Worm (Caenorhabditis elegans) whole organism, young adult: ENCODE measurements around the gene mes-1.

Experiments used
- B0019.2 ChIP-seq: fragments of 200-800 bp; sonication (Bioruptor generic); conservative IDR thresholded peaks from 2 replicates; pipeline ENCODE4 v1.3.6; 2022; ENCODE audit warnings: missing genetic modification reagents, missing genetic modification characterization, missing compliant biosample characterization
- B0261.1 ChIP-seq: sonication (generic microtip); optimal IDR thresholded peaks from 2 replicates; lab custom pipeline; 2016; ENCODE audit warnings: mild to moderate bottlenecking, missing genetic modification characterization, moderate library complexity, missing compliant biosample characterization
- B0336.3 ChIP-seq: fragments of 200-800 bp; sonication (Bioruptor generic); IDR thresholded peaks from 2 replicates; pipeline ENCODE4 v1.3.6; 2022; ENCODE audit warnings: missing genetic modification characterization, missing compliant biosample characterization
- D2030.7 ChIP-seq: fragments of 200-800 bp; sonication (Bioruptor generic); IDR thresholded peaks from 2 replicates; pipeline ENCODE4 v1.3.6; 2022; ENCODE audit warnings: missing genetic modification reagents, missing genetic modification characterization, missing compliant biosample characterization
- F10E7.11 ChIP-seq: sonication (generic microtip); optimal IDR thresholded peaks from 2 replicates; lab custom pipeline; 2017; ENCODE audit warnings: mild to moderate bottlenecking, missing genetic modification characterization, moderate library complexity, missing compliant biosample characterization
- F57A8.1 ChIP-seq: fragments of 200-800 bp; sonication (Bioruptor generic); optimal IDR thresholded peaks from 2 replicates; lab custom pipeline; 2018; ENCODE audit warnings: mild to moderate bottlenecking, missing genetic modification characterization, moderate library complexity, missing compliant biosample characterization
- F57C9.4 ChIP-seq: sonication (generic microtip); optimal IDR thresholded peaks from 2 replicates; lab custom pipeline; 2017; ENCODE audit warnings: mild to moderate bottlenecking, missing genetic modification characterization, missing compliant biosample characterization
- K11D2.4 ChIP-seq: fragments of 200-800 bp; sonication (Bioruptor generic); IDR thresholded peaks from 2 replicates; pipeline ENCODE4 v1.3.6; 2022; ENCODE audit warnings: missing genetic modification reagents, missing genetic modification characterization, missing compliant biosample characterization
- Y53F4B.3 ChIP-seq: fragments of 200-800 bp; sonication (Bioruptor generic); IDR thresholded peaks from 2 replicates; pipeline ENCODE4 v1.3.6; 2022; ENCODE audit warnings: missing genetic modification reagents, missing genetic modification characterization, missing compliant biosample characterization
- Y56A3A.18 ChIP-seq: fragments of 200-800 bp; sonication (Bioruptor generic); IDR thresholded peaks from 2 replicates; pipeline ENCODE4 v1.3.6; 2022; ENCODE audit warnings: missing genetic modification reagents, missing genetic modification characterization, missing compliant biosample characterization
- Y67H2A.10 ChIP-seq: fragments of 200-800 bp; sonication (Bioruptor generic); conservative IDR thresholded peaks from 2 replicates; pipeline ENCODE4 v1.3.6; 2022; ENCODE audit warnings: missing genetic modification reagents, missing genetic modification characterization, missing compliant biosample characterization
- Y79H2A.3 ChIP-seq: fragments of 200-800 bp; sonication (Bioruptor generic); conservative IDR thresholded peaks from 2 replicates; pipeline ENCODE4 v1.3.6; 2022; ENCODE audit warnings: missing genetic modification reagents, missing genetic modification characterization, missing compliant biosample characterization
- Y95B8A.8 ChIP-seq: fragments of 200-800 bp; sonication (Bioruptor generic); IDR thresholded peaks from 2 replicates; pipeline ENCODE4 v1.3.6; 2022; ENCODE audit warnings: missing genetic modification reagents, missing genetic modification characterization, missing compliant biosample characterization
- aptf-2 ChIP-seq: fragments of 200-800 bp; sonication (Bioruptor generic); conservative IDR thresholded peaks from 2 replicates; pipeline ENCODE4 v1.3.6; 2022; ENCODE audit warnings: missing genetic modification reagents, missing genetic modification characterization, missing compliant biosample characterization
- attf-5 ChIP-seq: fragments of 200-800 bp; sonication (Bioruptor generic); optimal IDR thresholded peaks from 2 replicates; lab custom pipeline; 2018; ENCODE audit warnings: mild to moderate bottlenecking, missing genetic modification characterization, missing compliant biosample characterization
- bed-1 ChIP-seq: fragments of 200-800 bp; sonication (Bioruptor generic); IDR thresholded peaks from 2 replicates; pipeline ENCODE4 v1.3.6; 2022; ENCODE audit warnings: missing genetic modification reagents, missing genetic modification characterization, missing compliant biosample characterization
- bed-2 ChIP-seq: fragments of 200-800 bp; sonication (Bioruptor generic); IDR thresholded peaks from 2 replicates; pipeline ENCODE4 v1.3.6; 2022; ENCODE audit warnings: missing genetic modification reagents, missing genetic modification characterization, missing compliant biosample characterization
- ceh-100 ChIP-seq: fragments of 200-800 bp; sonication (Bioruptor generic); IDR thresholded peaks from 2 replicates; pipeline ENCODE4 v1.3.6; 2022; ENCODE audit warnings: missing genetic modification reagents, missing genetic modification characterization, missing compliant biosample characterization
- ceh-27 ChIP-seq: fragments of 200-800 bp; sonication (Bioruptor generic); optimal IDR thresholded peaks from 2 replicates; lab custom pipeline; 2018; ENCODE audit warnings: mild to moderate bottlenecking, missing genetic modification characterization, moderate library complexity, missing compliant biosample characterization
- ceh-40 ChIP-seq: fragments of 200-800 bp; sonication (Bioruptor generic); IDR thresholded peaks from 2 replicates; pipeline ENCODE4 v1.3.6; 2022; ENCODE audit warnings: missing genetic modification characterization, missing compliant biosample characterization
- ceh-58 ChIP-seq: fragments of 200-800 bp; sonication (Bioruptor generic); IDR thresholded peaks from 2 replicates; pipeline ENCODE4 v1.3.6; 2022; ENCODE audit warnings: missing genetic modification characterization, missing compliant biosample characterization
- ceh-79 ChIP-seq: sonication (generic microtip); optimal IDR thresholded peaks from 2 replicates; lab custom pipeline; 2017; ENCODE audit warnings: mild to moderate bottlenecking, missing genetic modification characterization, missing compliant biosample characterization
- die-1 ChIP-seq: sonication (generic microtip); optimal IDR thresholded peaks from 2 replicates; lab custom pipeline; 2016; ENCODE audit warnings: missing genotype, mild to moderate bottlenecking, missing genetic modification characterization, missing compliant biosample characterization
- dpl-1 ChIP-seq: fragments of 150-350 bp; optimal IDR thresholded peaks from 2 replicates; lab custom pipeline; 2014; ENCODE audit warnings: missing biosample characterization, missing genetic modification reagents, missing genetic modification characterization
- egl-18 ChIP-seq: fragments of 200-800 bp; sonication (Bioruptor generic); IDR thresholded peaks from 2 replicates; pipeline ENCODE4 v1.3.6; 2022; ENCODE audit warnings: missing genetic modification reagents, missing genetic modification characterization, missing compliant biosample characterization
- gei-17 ChIP-seq: fragments of 200-800 bp; sonication (Bioruptor generic); optimal IDR thresholded peaks from 2 replicates; lab custom pipeline; 2018; ENCODE audit warnings: mild to moderate bottlenecking, missing genetic modification characterization, missing compliant biosample characterization
- lag-1 ChIP-seq: fragments of 200-800 bp; sonication (Bioruptor generic); IDR thresholded peaks from 2 replicates; pipeline ENCODE4 v1.3.6; 2022; ENCODE audit warnings: missing genetic modification reagents, missing genetic modification characterization, missing compliant biosample characterization
- lin-35 ChIP-seq, 3 experiments: fragments of 150-350 bp in 2 of 3; sonication (generic microtip) in 1 of 3; optimal IDR thresholded peaks; 2 replicates each; lab custom pipeline; 2014 to 2018; ENCODE audit warnings: missing biosample characterization in 3 of 3, missing genetic modification characterization in 3 of 3, missing genetic modification reagents in 3 of 3
- lin-40 ChIP-seq: sonication (generic microtip); optimal IDR thresholded peaks from 2 replicates; lab custom pipeline; 2016; ENCODE audit warnings: missing genetic modification characterization, mild to moderate bottlenecking, missing compliant biosample characterization, missing genotype, missing genetic modification reagents
- lir-1 ChIP-seq: fragments of 200-800 bp; sonication (Bioruptor generic); conservative IDR thresholded peaks from 2 replicates; pipeline ENCODE4 v1.3.6; 2022; ENCODE audit warnings: missing genetic modification reagents, missing genetic modification characterization, missing compliant biosample characterization
- mcd-1 ChIP-seq: fragments of 200-800 bp; sonication (Bioruptor generic); IDR thresholded peaks from 2 replicates; pipeline ENCODE4 v1.3.6; 2022; ENCODE audit warnings: missing genetic modification reagents, missing genetic modification characterization, missing compliant biosample characterization
- nfya-2 ChIP-seq: fragments of 200-800 bp; sonication (Bioruptor generic); IDR thresholded peaks from 2 replicates; pipeline ENCODE4 v1.3.6; 2022; ENCODE audit warnings: missing genetic modification reagents, missing genetic modification characterization, missing compliant biosample characterization
- nhr-120 ChIP-seq: fragments of 200-800 bp; sonication (Bioruptor generic); IDR thresholded peaks from 2 replicates; pipeline ENCODE4 v1.3.6; 2022; ENCODE audit warnings: missing genetic modification characterization, missing compliant biosample characterization
- nhr-179 ChIP-seq: sonication (generic microtip); optimal IDR thresholded peaks from 2 replicates; lab custom pipeline; 2016; ENCODE audit warnings: mild to moderate bottlenecking, missing genetic modification characterization, missing compliant biosample characterization
- nhr-80 ChIP-seq: sonication (generic microtip); optimal IDR thresholded peaks from 2 replicates; lab custom pipeline; 2016; ENCODE audit warnings: missing genetic modification characterization, missing compliant biosample characterization
- pha-4 ChIP-seq: fragments of 150-350 bp; sonication (generic microtip); optimal IDR thresholded peaks from 2 replicates; lab custom pipeline; 2014; ENCODE audit warnings: missing biosample characterization, missing genetic modification reagents, missing genetic modification characterization
- rpc-1 ChIP-seq, 2 experiments: fragments of 150-350 bp in 1 of 2; sonication (generic microtip) in 1 of 2; optimal IDR thresholded peaks; 2 replicates each; lab custom pipeline; 2014 to 2018; ENCODE audit warnings: missing biosample characterization in 1 of 2, missing genetic modification characterization in 1 of 2, missing genetic modification reagents in 1 of 2, missing genotype in 1 of 2
- snpc-1.1 ChIP-seq: sonication (generic microtip); optimal IDR thresholded peaks from 2 replicates; lab custom pipeline; 2017; ENCODE audit warnings: missing genetic modification characterization, mild to moderate bottlenecking, missing compliant biosample characterization, antibody characterized with exemption, moderate library complexity, missing genotype, missing genetic modification reagents; ENCODE audit not compliant: insufficient read depth
- snpc-4 ChIP-seq, 5 experiments: fragments of 150-350 bp in 1 of 5; sonication (generic microtip) in 4 of 5; optimal IDR thresholded peaks; 2 replicates each; lab custom pipeline; 2014 to 2018; ENCODE audit warnings: missing genetic modification characterization in 5 of 5, missing biosample characterization in 3 of 5, antibody characterized with exemption in 2 of 5, mild to moderate bottlenecking in 2 of 5, missing compliant biosample characterization in 2 of 5, missing genotype in 2 of 5, moderate library complexity in 2 of 5, missing genetic modification reagents in 1 of 5
- somi-1 ChIP-seq: fragments of 200-800 bp; sonication (Bioruptor generic); optimal IDR thresholded peaks from 2 replicates; lab custom pipeline; 2018; ENCODE audit warnings: mild to moderate bottlenecking, missing genetic modification characterization, missing compliant biosample characterization
- sptf-2 ChIP-seq: fragments of 200-800 bp; sonication (Bioruptor generic); optimal IDR thresholded peaks from 2 replicates; lab custom pipeline; 2018; ENCODE audit warnings: mild to moderate bottlenecking, missing genetic modification characterization, missing compliant biosample characterization
- tbx-9 ChIP-seq: sonication (generic microtip); optimal IDR thresholded peaks from 2 replicates; lab custom pipeline; 2016; ENCODE audit warnings: borderline replicate concordance, missing genetic modification characterization, inconsistent platforms, missing compliant biosample characterization
- unc-130 ChIP-seq: sonication (generic microtip); optimal IDR thresholded peaks from 2 replicates; lab custom pipeline; 2016; ENCODE audit warnings: missing genetic modification reagents, missing genetic modification characterization, missing compliant biosample characterization
- unc-62 ChIP-seq: fragments of 150-350 bp; optimal IDR thresholded peaks from 2 replicates; lab custom pipeline; 2014; ENCODE audit warnings: missing biosample characterization, missing genetic modification reagents, missing genetic modification characterization
- zfh-2 ChIP-seq: fragments of 200-800 bp; sonication (Bioruptor generic); conservative IDR thresholded peaks from 2 replicates; pipeline ENCODE4 v1.3.6; 2022; ENCODE audit warnings: missing genetic modification reagents, missing genetic modification characterization, missing compliant biosample characterization
- zim-3 ChIP-seq: sonication (generic microtip); optimal IDR thresholded peaks from 2 replicates; lab custom pipeline; 2017; ENCODE audit warnings: mild to moderate bottlenecking, missing genetic modification characterization, moderate library complexity, missing compliant biosample characterization
- ztf-22 ChIP-seq: fragments of 200-800 bp; sonication (Bioruptor generic); optimal IDR thresholded peaks from 2 replicates; lab custom pipeline; 2018; ENCODE audit warnings: mild to moderate bottlenecking, missing genetic modification characterization, moderate library complexity, missing compliant biosample characterization
- ztf-28 ChIP-seq: fragments of 200-800 bp; sonication (Bioruptor generic); IDR thresholded peaks from 2 replicates; pipeline ENCODE4 v1.3.6; 2022; ENCODE audit warnings: missing genetic modification reagents, missing genetic modification characterization, missing compliant biosample characterization

The mes-1 gene

ce11 chrX:11872210-11872609, 14.9 kb downstream of the mes-1 start (continued):
- TF ChIP-seq Y79H2A.3 (GFP tag; lab: Robert Waterston, UW) (0 out of 2 replicates have a peak, but pooled peaks have one; percentile 21), rpc-1 (optimal IDR thresholded peaks at IDR 0.05; lab: Kevin White, UChicago) (peak; percentile 88), rpc-1 (tag; optimal IDR thresholded peaks at IDR 0.05; lab: Kevin White, UChicago) (peak; percentile 92), F57A8.1 (GFP tag; lab: Kevin White, UChicago) (no peak), zfh-2 (GFP tag; lab: Robert Waterston, UW) (no peak), ceh-27 (GFP tag; lab: Kevin White, UChicago) (no peak), ceh-100 (GFP tag; lab: Robert Waterston, UW) (0 out of 2 replicates have a peak, but pooled peaks have one; percentile 23), tbx-9 (no peak), unc-130 (no peak), snpc-4 (GFP tag; optimal IDR thresholded peaks at IDR 0.05; lab: Kevin White, UChicago) (no peak), snpc-4 (tag; optimal IDR thresholded peaks at IDR 0.05; lab: Kevin White, UChicago) (peak in 2 of 4 experiments; percentile 23 to 42), Y53F4B.3 (GFP tag; lab: Robert Waterston, UW) (no peak), egl-18 (no peak), somi-1 (no peak), ceh-40 (GFP tag; lab: Robert Waterston, UW) (no peak), K11D2.4 (GFP tag; lab: Robert Waterston, UW) (no peak), sptf-2 (no peak), pha-4 (no peak), B0336.3 (no peak), F10E7.11 (tag; lab: Kevin White, UChicago) (no peak), nhr-80 (peak; percentile 17), lin-40 (tag; lab: Kevin White, UChicago) (no peak), lin-35 (GFP tag; optimal IDR thresholded peaks at IDR 0.05; lab: Kevin White, UChicago) (no peak), nfya-2 (GFP tag; lab: Robert Waterston, UW) (no peak), lir-1 (0 out of 2 replicates have a peak, but pooled peaks have one; percentile 29), ceh-79 (tag; lab: Kevin White, UChicago) (no peak), Y95B8A.8 (GFP tag; lab: Robert Waterston, UW) (no peak), B0019.2 (GFP tag; lab: Robert Waterston, UW) (no peak), nhr-179 (peak; percentile 10), nhr-120 (GFP tag; lab: Robert Waterston, UW) (0 out of 2 replicates have a peak, but pooled peaks have one; percentile 29), ceh-58 (no peak), mcd-1 (no peak), bed-2 (GFP tag; lab: Robert Waterston, UW) (no peak), ztf-28 (GFP tag; lab: Robert Waterston, UW) (no peak), dpl-1 (GFP tag; lab: Kevin White, UChicago) (no peak), Y56A3A.18 (GFP tag; lab: Robert Waterston, UW) (peak; percentile 68; the same call in 1 of the 2 replicates), aptf-2 (GFP tag; lab: Robert Waterston, UW) (no peak), zim-3 (tag; lab: Kevin White, UChicago) (no peak), lag-1 (GFP tag; lab: Robert Waterston, UW) (no peak), F57C9.4 (no peak), D2030.7 (GFP tag; lab: Robert Waterston, UW) (peak; percentile 57), ztf-22 (GFP tag; lab: Kevin White, UChicago) (no peak), Y67H2A.10 (GFP tag; lab: Robert Waterston, UW) (no peak), die-1 (peak; percentile 44), gei-17 (GFP tag; lab: Kevin White, UChicago) (no peak), B0261.1 (tag; lab: Kevin White, UChicago) (peak; percentile 84), unc-62 (GFP tag; lab: Kevin White, UChicago) (no peak), attf-5 (GFP tag; lab: Kevin White, UChicago) (peak; percentile 17), snpc-1.1 (tag; lab: Kevin White, UChicago) (no peak), bed-1 (GFP tag; lab: Robert Waterston, UW) (no peak)
